Worm (Caenorhabditis elegans) whole organism, young adult: ENCODE measurements around the gene C36E8.4.

Source experiments
- B0019.2 ChIP-seq: fragments of 200-800 bp; sonication (Bioruptor generic); conservative IDR thresholded peaks from 2 replicates; pipeline ENCODE4 v1.3.6; 2022; ENCODE audit warnings: missing genetic modification reagents, missing genetic modification characterization, missing compliant biosample characterization
- B0261.1 ChIP-seq: sonication (generic microtip); optimal IDR thresholded peaks from 2 replicates; lab custom pipeline; 2016; ENCODE audit warnings: mild to moderate bottlenecking, missing genetic modification characterization, moderate library complexity, missing compliant biosample characterization
- C17E4.6 ChIP-seq: fragments of 200-800 bp; sonication (Bioruptor generic); IDR thresholded peaks from 2 replicates; pipeline ENCODE4 v1.3.6; 2022; ENCODE audit warnings: missing genetic modification reagents, missing genetic modification characterization, missing compliant biosample characterization
- D2030.7 ChIP-seq: fragments of 200-800 bp; sonication (Bioruptor generic); IDR thresholded peaks from 2 replicates; pipeline ENCODE4 v1.3.6; 2022; ENCODE audit warnings: missing genetic modification reagents, missing genetic modification characterization, missing compliant biosample characterization
- F22D6.2 ChIP-seq: sonication (generic microtip); optimal IDR thresholded peaks from 2 replicates; lab custom pipeline; 2016; ENCODE audit warnings: mild to moderate bottlenecking, missing genetic modification characterization, missing compliant biosample characterization
- F37B4.10 ChIP-seq: fragments of 200-800 bp; sonication (Bioruptor generic); IDR thresholded peaks from 2 replicates; pipeline ENCODE4 v1.3.6; 2022; ENCODE audit warnings: missing genetic modification characterization, missing compliant biosample characterization
- F49E8.2 ChIP-seq: sonication (generic microtip); optimal IDR thresholded peaks from 3 replicates; lab custom pipeline; 2017; ENCODE audit warnings: missing genetic modification characterization, mild to moderate bottlenecking, missing compliant biosample characterization, antibody characterized with exemption, moderate library complexity; ENCODE audit not compliant: insufficient read depth
- F55B11.4 ChIP-seq: sonication (generic microtip); optimal IDR thresholded peaks from 2 replicates; lab custom pipeline; 2016; ENCODE audit warnings: missing compliant biosample characterization, missing genetic modification characterization, borderline replicate concordance; ENCODE audit not compliant: insufficient read depth
- T26A5.8 ChIP-seq: sonication (generic microtip); optimal IDR thresholded peaks from 2 replicates; lab custom pipeline; 2016; ENCODE audit warnings: missing genetic modification characterization, missing compliant biosample characterization
- Y53G8AR.9 ChIP-seq: fragments of 200-800 bp; sonication (Bioruptor generic); conservative IDR thresholded peaks from 2 replicates; pipeline ENCODE4 v1.3.6; 2022; ENCODE audit warnings: missing genetic modification reagents, missing genetic modification characterization, missing compliant biosample characterization
- Y79H2A.3 ChIP-seq: fragments of 200-800 bp; sonication (Bioruptor generic); conservative IDR thresholded peaks from 2 replicates; pipeline ENCODE4 v1.3.6; 2022; ENCODE audit warnings: missing genetic modification reagents, missing genetic modification characterization, missing compliant biosample characterization
- akir-1 ChIP-seq: fragments of 200-800 bp; sonication (Bioruptor generic); optimal IDR thresholded peaks from 2 replicates; lab custom pipeline; 2018; ENCODE audit warnings: mild to moderate bottlenecking, missing genetic modification characterization, moderate library complexity, missing compliant biosample characterization
- aptf-3 ChIP-seq: fragments of 200-800 bp; sonication (Bioruptor generic); IDR thresholded peaks from 2 replicates; pipeline ENCODE4 v1.3.6; 2022; ENCODE audit warnings: missing genetic modification characterization, missing compliant biosample characterization
- atf-7 ChIP-seq: sonication (generic microtip); optimal IDR thresholded peaks from 2 replicates; lab custom pipeline; 2017; ENCODE audit warnings: mild to moderate bottlenecking, missing genetic modification characterization, missing compliant biosample characterization
- athp-1 ChIP-seq: sonication (generic microtip); optimal IDR thresholded peaks from 2 replicates; lab custom pipeline; 2017; ENCODE audit warnings: mild to moderate bottlenecking, missing genetic modification characterization, missing compliant biosample characterization
- attf-5 ChIP-seq: fragments of 200-800 bp; sonication (Bioruptor generic); optimal IDR thresholded peaks from 2 replicates; lab custom pipeline; 2018; ENCODE audit warnings: mild to moderate bottlenecking, missing genetic modification characterization, missing compliant biosample characterization
- bed-1 ChIP-seq: fragments of 200-800 bp; sonication (Bioruptor generic); IDR thresholded peaks from 2 replicates; pipeline ENCODE4 v1.3.6; 2022; ENCODE audit warnings: missing genetic modification reagents, missing genetic modification characterization, missing compliant biosample characterization
- cebp-1 ChIP-seq, 2 experiments: fragments of 200-800 bp in 1 of 2; sonication (Bioruptor generic) in 1 of 2; sonication (generic microtip) in 1 of 2; IDR thresholded peaks in 1 of 2; optimal IDR thresholded peaks in 1 of 2; 2 replicates each; pipeline versions ENCODE4 v1.3.6 to Lab custom; 2017 to 2022; ENCODE audit warnings: missing compliant biosample characterization in 2 of 2, missing genetic modification characterization in 2 of 2, mild to moderate bottlenecking in 1 of 2, missing genetic modification reagents in 1 of 2, moderate library complexity in 1 of 2
- ceh-27 ChIP-seq: fragments of 200-800 bp; sonication (Bioruptor generic); optimal IDR thresholded peaks from 2 replicates; lab custom pipeline; 2018; ENCODE audit warnings: mild to moderate bottlenecking, missing genetic modification characterization, moderate library complexity, missing compliant biosample characterization
- ceh-58 ChIP-seq: fragments of 200-800 bp; sonication (Bioruptor generic); IDR thresholded peaks from 2 replicates; pipeline ENCODE4 v1.3.6; 2022; ENCODE audit warnings: missing genetic modification characterization, missing compliant biosample characterization
- ceh-91 ChIP-seq: fragments of 200-800 bp; sonication (Bioruptor generic); IDR thresholded peaks from 2 replicates; pipeline ENCODE4 v1.3.6; 2022; ENCODE audit warnings: missing genetic modification reagents, missing genetic modification characterization, missing compliant biosample characterization
- dpl-1 ChIP-seq: fragments of 150-350 bp; optimal IDR thresholded peaks from 2 replicates; lab custom pipeline; 2014; ENCODE audit warnings: missing biosample characterization, missing genetic modification reagents, missing genetic modification characterization
- efl-1 ChIP-seq: fragments of 150-350 bp; optimal IDR thresholded peaks from 2 replicates; lab custom pipeline; 2014; ENCODE audit warnings: missing biosample characterization, missing genetic modification reagents, missing genetic modification characterization
- egl-18 ChIP-seq: fragments of 200-800 bp; sonication (Bioruptor generic); IDR thresholded peaks from 2 replicates; pipeline ENCODE4 v1.3.6; 2022; ENCODE audit warnings: missing genetic modification reagents, missing genetic modification characterization, missing compliant biosample characterization
- egrh-3 ChIP-seq: fragments of 200-800 bp; sonication (Bioruptor generic); IDR thresholded peaks from 2 replicates; pipeline ENCODE4 v1.3.6; 2022; ENCODE audit warnings: missing genetic modification reagents, missing genetic modification characterization, missing compliant biosample characterization
- ekl-4 ChIP-seq: fragments of 200-800 bp; sonication (Bioruptor generic); IDR thresholded peaks from 2 replicates; pipeline ENCODE4 v1.3.6; 2022; ENCODE audit warnings: missing genetic modification reagents, missing genetic modification characterization, missing compliant biosample characterization
- ets-4 ChIP-seq: fragments of 200-800 bp; sonication (Bioruptor generic); optimal IDR thresholded peaks from 2 replicates; lab custom pipeline; 2018; ENCODE audit warnings: mild to moderate bottlenecking, missing genetic modification characterization, missing compliant biosample characterization
- him-1 ChIP-seq: sonication (generic microtip); optimal IDR thresholded peaks from 2 replicates; lab custom pipeline; 2016; ENCODE audit warnings: missing genotype, missing genetic modification reagents, missing genetic modification characterization, missing compliant biosample characterization
- hmg-20 ChIP-seq: fragments of 200-800 bp; sonication (Bioruptor generic); IDR thresholded peaks from 2 replicates; pipeline ENCODE4 v1.3.6; 2022; ENCODE audit warnings: missing genetic modification reagents, missing genetic modification characterization, missing compliant biosample characterization
- hrde-1 ChIP-seq: sonication (generic microtip); optimal IDR thresholded peaks from 2 replicates; lab custom pipeline; 2016; ENCODE audit warnings: missing genetic modification characterization, mild to moderate bottlenecking, missing compliant biosample characterization, moderate library complexity, missing genotype, missing genetic modification reagents, borderline replicate concordance
- lag-1 ChIP-seq: fragments of 200-800 bp; sonication (Bioruptor generic); IDR thresholded peaks from 2 replicates; pipeline ENCODE4 v1.3.6; 2022; ENCODE audit warnings: missing genetic modification reagents, missing genetic modification characterization, missing compliant biosample characterization
- let-607 ChIP-seq, 2 experiments: fragments of 200-800 bp in 1 of 2; sonication (Bioruptor generic) in 1 of 2; sonication (generic microtip) in 1 of 2; optimal IDR thresholded peaks; 2 replicates each; lab custom pipeline; 2016 to 2018; ENCODE audit warnings: mild to moderate bottlenecking in 2 of 2, missing compliant biosample characterization in 2 of 2, missing genetic modification characterization in 2 of 2, moderate library complexity in 2 of 2, missing genotype in 1 of 2
- lin-35 ChIP-seq, 3 experiments: fragments of 150-350 bp in 2 of 3; sonication (generic microtip) in 1 of 3; optimal IDR thresholded peaks; 2 replicates each; lab custom pipeline; 2014 to 2018; ENCODE audit warnings: missing biosample characterization in 3 of 3, missing genetic modification characterization in 3 of 3, missing genetic modification reagents in 3 of 3
- madf-8 ChIP-seq: fragments of 200-800 bp; sonication (Bioruptor generic); conservative IDR thresholded peaks from 2 replicates; pipeline ENCODE4 v1.3.6; 2022; ENCODE audit warnings: missing genetic modification reagents, missing genetic modification characterization, missing compliant biosample characterization
- mcd-1 ChIP-seq: fragments of 200-800 bp; sonication (Bioruptor generic); IDR thresholded peaks from 2 replicates; pipeline ENCODE4 v1.3.6; 2022; ENCODE audit warnings: missing genetic modification reagents, missing genetic modification characterization, missing compliant biosample characterization
- nhr-120 ChIP-seq: fragments of 200-800 bp; sonication (Bioruptor generic); IDR thresholded peaks from 2 replicates; pipeline ENCODE4 v1.3.6; 2022; ENCODE audit warnings: missing genetic modification characterization, missing compliant biosample characterization
- nhr-80 ChIP-seq: sonication (generic microtip); optimal IDR thresholded peaks from 2 replicates; lab custom pipeline; 2016; ENCODE audit warnings: missing genetic modification characterization, missing compliant biosample characterization
- nhr-90 ChIP-seq: sonication (generic microtip); optimal IDR thresholded peaks from 2 replicates; lab custom pipeline; 2016; ENCODE audit warnings: missing genotype, mild to moderate bottlenecking, missing genetic modification characterization, missing compliant biosample characterization
- rpc-1 ChIP-seq, 2 experiments: fragments of 150-350 bp in 1 of 2; sonication (generic microtip) in 1 of 2; optimal IDR thresholded peaks; 2 replicates each; lab custom pipeline; 2014 to 2018; ENCODE audit warnings: missing biosample characterization in 1 of 2, missing genetic modification characterization in 1 of 2, missing genetic modification reagents in 1 of 2, missing genotype in 1 of 2
- snpc-1.1 ChIP-seq: sonication (generic microtip); optimal IDR thresholded peaks from 2 replicates; lab custom pipeline; 2017; ENCODE audit warnings: missing genetic modification characterization, mild to moderate bottlenecking, missing compliant biosample characterization, antibody characterized with exemption, moderate library complexity, missing genotype, missing genetic modification reagents; ENCODE audit not compliant: insufficient read depth
- snpc-3.4 ChIP-seq: sonication (generic microtip); optimal IDR thresholded peaks from 2 replicates; lab custom pipeline; 2017; ENCODE audit warnings: missing genetic modification characterization, mild to moderate bottlenecking, missing compliant biosample characterization, antibody characterized with exemption, moderate library complexity, missing genotype, missing genetic modification reagents
- somi-1 ChIP-seq: fragments of 200-800 bp; sonication (Bioruptor generic); optimal IDR thresholded peaks from 2 replicates; lab custom pipeline; 2018; ENCODE audit warnings: mild to moderate bottlenecking, missing genetic modification characterization, missing compliant biosample characterization
- xnd-1 ChIP-seq: sonication (generic microtip); optimal IDR thresholded peaks from 2 replicates; lab custom pipeline; 2016; ENCODE audit warnings: missing genotype, missing genetic modification reagents, missing genetic modification characterization, missing compliant biosample characterization
- zfh-2 ChIP-seq: fragments of 200-800 bp; sonication (Bioruptor generic); conservative IDR thresholded peaks from 2 replicates; pipeline ENCODE4 v1.3.6; 2022; ENCODE audit warnings: missing genetic modification reagents, missing genetic modification characterization, missing compliant biosample characterization
- ztf-26 ChIP-seq: sonication (generic microtip); optimal IDR thresholded peaks from 2 replicates; lab custom pipeline; 2017; ENCODE audit warnings: missing genetic modification characterization, missing compliant biosample characterization
- ztf-28 ChIP-seq: fragments of 200-800 bp; sonication (Bioruptor generic); IDR thresholded peaks from 2 replicates; pipeline ENCODE4 v1.3.6; 2022; ENCODE audit warnings: missing genetic modification reagents, missing genetic modification characterization, missing compliant biosample characterization
- ztf-3 ChIP-seq: fragments of 200-800 bp; sonication (Bioruptor generic); optimal IDR thresholded peaks from 2 replicates; lab custom pipeline; 2018; ENCODE audit warnings: mild to moderate bottlenecking, missing genetic modification characterization, missing compliant biosample characterization
- ztf-6 ChIP-seq: fragments of 200-800 bp; sonication (Bioruptor generic); IDR thresholded peaks from 2 replicates; pipeline ENCODE4 v1.3.6; 2022; ENCODE audit warnings: missing genetic modification reagents, missing genetic modification characterization, missing compliant biosample characterization

The C36E8.4 gene

DNA sequence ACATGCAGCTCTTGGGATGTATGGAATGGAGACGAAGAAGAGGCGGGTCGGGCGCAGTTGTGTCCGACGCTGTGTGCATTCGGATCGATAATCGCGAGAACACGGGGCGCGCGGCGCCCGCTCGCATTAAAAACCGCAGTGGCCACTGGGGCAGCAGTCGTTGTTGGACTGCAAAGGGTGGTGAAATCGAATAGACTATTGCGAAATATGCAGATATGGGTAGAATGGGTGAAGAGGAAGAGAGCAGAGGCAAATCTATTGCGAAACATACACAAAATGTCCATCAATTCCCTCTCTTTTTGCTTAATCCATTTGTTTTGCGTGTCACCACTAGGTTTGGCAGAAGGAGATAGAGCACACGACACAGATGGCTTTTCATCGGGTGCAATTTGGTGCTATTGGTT lies 6.0 kb downstream of the C36E8.4 start (continued):
- TF ChIP-seq snpc-1.1 (no peak), D2030.7 (GFP tag; lab: Robert Waterston, UW) (no peak), bed-1 (GFP tag; lab: Robert Waterston, UW) (no peak), Y53G8AR.9 (no peak), ceh-91 (no peak), dpl-1 (GFP tag; lab: Kevin White, UChicago) (no peak), cebp-1 (GFP tag; IDR thresholded peaks at IDR 0.05; lab: Robert Waterston, UW) (peak; percentile 99), cebp-1 (tag; optimal IDR thresholded peaks at IDR 0.05; lab: Kevin White, UChicago) (peak; percentile 100), efl-1 (GFP tag; lab: Kevin White, UChicago) (no peak), ztf-6 (no peak), B0019.2 (no peak), zfh-2 (GFP tag; lab: Robert Waterston, UW) (peak; percentile 97), ceh-58 (GFP tag; lab: Robert Waterston, UW) (no peak), egrh-3 (GFP tag; lab: Robert Waterston, UW) (no peak), B0261.1 (tag; lab: Kevin White, UChicago) (no peak), let-607 (tag; optimal IDR thresholded peaks at IDR 0.05; lab: Kevin White, UChicago) (peak; percentile 13 to 21), akir-1 (GFP tag; lab: Kevin White, UChicago) (no peak), F22D6.2 (no peak), C17E4.6 (GFP tag; lab: Robert Waterston, UW) (no peak), lin-35 (GFP tag; optimal IDR thresholded peaks at IDR 0.05; lab: Kevin White, UChicago) (peak in 1 of 3 experiments; percentile 55), rpc-1 (optimal IDR thresholded peaks at IDR 0.05; lab: Kevin White, UChicago) (no peak), rpc-1 (tag; optimal IDR thresholded peaks at IDR 0.05; lab: Kevin White, UChicago) (no peak), snpc-3.4 (tag; lab: Kevin White, UChicago) (no peak), attf-5 (GFP tag; lab: Kevin White, UChicago) (peak; percentile 86), ets-4 (no peak), ztf-3 (GFP tag; lab: Kevin White, UChicago) (no peak), aptf-3 (GFP tag; lab: Robert Waterston, UW) (no peak), F37B4.10 (no peak), nhr-120 (no peak), xnd-1 (tag; lab: Kevin White, UChicago) (no peak), nhr-90 (tag; lab: Kevin White, UChicago) (peak; percentile 7), ztf-26 (tag; lab: Kevin White, UChicago) (no peak), lag-1 (GFP tag; lab: Robert Waterston, UW) (no peak), ekl-4 (GFP tag; lab: Robert Waterston, UW) (no peak), Y79H2A.3 (no peak), him-1 (tag; lab: Kevin White, UChicago) (no peak), athp-1 (tag; lab: Kevin White, UChicago) (peak; percentile 2), F55B11.4 (tag; lab: Kevin White, UChicago) (no peak), egl-18 (no peak), somi-1 (GFP tag; lab: Kevin White, UChicago) (peak; percentile 43), T26A5.8 (no peak), ceh-27 (GFP tag; lab: Kevin White, UChicago) (peak; percentile 64), ztf-28 (no peak), nhr-80 (tag; lab: Kevin White, UChicago) (no peak), hmg-20 (no peak), F49E8.2 (no peak), mcd-1 (GFP tag; lab: Robert Waterston, UW) (peak; percentile 31; the same call in 1 of the 2 replicates), madf-8 (no peak), atf-7 (tag; lab: Kevin White, UChicago) (no peak), hrde-1 (tag; lab: Kevin White, UChicago) (no peak)
